Worm (Caenorhabditis elegans) whole organism, early embryonic: ENCODE measurements around the gene F08C6.18.

Experiments
- aly-1 ChIP-seq: sonication (generic microtip); optimal IDR thresholded peaks from 2 replicates; lab custom pipeline; 2016; ENCODE audit warnings: missing genetic modification characterization, missing compliant biosample characterization
- ceh-13 ChIP-seq: fragments of 200-800 bp; sonication (Bioruptor generic); optimal IDR thresholded peaks from 2 replicates; lab custom pipeline; 2018; ENCODE audit warnings: mild to moderate bottlenecking, missing genetic modification characterization, missing compliant biosample characterization
- flt-1 ChIP-seq: fragments of 200-800 bp; sonication (Bioruptor generic); IDR thresholded peaks from 2 replicates; pipeline ENCODE4 v1.3.6; 2022; ENCODE audit warnings: missing genetic modification characterization, missing compliant biosample characterization
- pes-1 ChIP-seq: fragments of 200-800 bp; sonication (Bioruptor generic); IDR thresholded peaks from 2 replicates; pipeline ENCODE4 v1.3.6; 2022; ENCODE audit warnings: missing genetic modification reagents, missing genetic modification characterization, missing compliant biosample characterization
- sea-1 ChIP-seq: fragments of 200-800 bp; sonication (Bioruptor generic); conservative IDR thresholded peaks from 2 replicates; pipeline ENCODE4 v1.3.6; 2022; ENCODE audit warnings: missing genetic modification characterization, missing compliant biosample characterization
- tra-4 ChIP-seq: sonication (generic microtip); optimal IDR thresholded peaks from 2 replicates; lab custom pipeline; 2017; ENCODE audit warnings: missing genetic modification characterization, missing compliant biosample characterization

- TF ChIP-seq flt-1 (no peak), ceh-13 (GFP tag; lab: Kevin White, UChicago) (no peak), pes-1 (GFP tag; lab: Robert Waterston, UW) (no peak), aly-1 (tag; lab: Kevin White, UChicago) (no peak), sea-1 (GFP tag; lab: Robert Waterston, UW) (no peak), tra-4 (tag; lab: Kevin White, UChicago) (no peak)
Observed at ce11 chrX:7585610-7586259, 12.3 kb upstream of the F08C6.18 start, which contains the start of gene adt-2.
